Worm (Caenorhabditis elegans) whole organism, L4 larva: ENCODE data around the gene T16G1.9.

Experiments used
- F37D6.2 ChIP-seq: sonication (generic microtip); optimal IDR thresholded peaks from 2 replicates; lab custom pipeline; 2016; ENCODE audit warnings: mild to moderate bottlenecking, missing genetic modification characterization, missing compliant biosample characterization
- Y105C5A.15 ChIP-seq: fragments of 200-800 bp; sonication (Bioruptor generic); IDR thresholded peaks from 2 replicates; pipeline ENCODE4 v1.3.6; 2022; ENCODE audit warnings: missing genetic modification characterization, missing compliant biosample characterization
- Y48G9A.11 ChIP-seq: fragments of 200-800 bp; sonication (Bioruptor generic); IDR thresholded peaks from 2 replicates; pipeline ENCODE4 v1.3.6; 2022; ENCODE audit warnings: missing genetic modification reagents, missing genetic modification characterization, missing compliant biosample characterization
- Y75B8A.6 ChIP-seq: fragments of 200-800 bp; sonication (Bioruptor generic); IDR thresholded peaks from 2 replicates; pipeline ENCODE4 v1.3.6; 2022; ENCODE audit warnings: missing genetic modification reagents, missing genetic modification characterization, missing compliant biosample characterization
- ZK337.2 ChIP-seq: fragments of 200-800 bp; sonication (Bioruptor generic); IDR thresholded peaks from 2 replicates; pipeline ENCODE4 v1.3.6; 2022; ENCODE audit warnings: missing genetic modification reagents, missing genetic modification characterization, missing compliant biosample characterization
- aha-1 ChIP-seq: fragments of 150-350 bp; peaks from one replicate; lab custom pipeline; 2014; ENCODE audit warnings: missing biosample characterization, missing genetic modification characterization
- aly-2 ChIP-seq: sonication (generic microtip); optimal IDR thresholded peaks from 2 replicates; lab custom pipeline; 2018; ENCODE audit warnings: missing biosample characterization, missing genetic modification characterization
- ama-1 ChIP-seq: fragments of 150-350 bp; optimal IDR thresholded peaks from 2 replicates; lab custom pipeline; 2014; ENCODE audit warnings: inconsistent platforms, mixed read lengths
- attf-4 ChIP-seq: sonication (generic microtip); optimal IDR thresholded peaks from 3 replicates; lab custom pipeline; 2017; ENCODE audit warnings: missing biosample characterization, missing genetic modification characterization
- ceh-32 ChIP-seq: sonication (generic microtip); optimal IDR thresholded peaks from 2 replicates; lab custom pipeline; 2016; ENCODE audit warnings: mild to moderate bottlenecking, missing genetic modification characterization, missing compliant biosample characterization; ENCODE audit not compliant: poor library complexity
- ctbp-1 ChIP-seq: fragments of 200-800 bp; sonication (Bioruptor generic); IDR thresholded peaks from 2 replicates; pipeline ENCODE4 v1.3.6; 2022; ENCODE audit warnings: missing genetic modification reagents, missing genetic modification characterization, missing compliant biosample characterization
- daf-16 ChIP-seq, 3 experiments: sonication (generic microtip); optimal IDR thresholded peaks; 2 replicates each; lab custom pipeline; 2016 to 2017; ENCODE audit warnings: missing genetic modification characterization in 3 of 3, missing genetic modification reagents in 3 of 3, mild to moderate bottlenecking in 2 of 3, missing compliant biosample characterization in 2 of 3, missing biosample characterization in 1 of 3, moderate library complexity in 1 of 3
- daf-19 ChIP-seq: fragments of 200-800 bp; sonication (Bioruptor generic); conservative IDR thresholded peaks from 2 replicates; pipeline ENCODE4 v1.3.6; 2022; ENCODE audit warnings: missing genetic modification characterization, missing compliant biosample characterization
- dmd-6 ChIP-seq: fragments of 200-800 bp; sonication (Bioruptor generic); IDR thresholded peaks from 2 replicates; pipeline ENCODE4 v1.3.6; 2022; ENCODE audit warnings: missing genetic modification reagents, missing genetic modification characterization, missing compliant biosample characterization
- dmd-9 ChIP-seq: fragments of 200-800 bp; sonication (Bioruptor generic); IDR thresholded peaks from 2 replicates; pipeline ENCODE4 v1.3.6; 2022; ENCODE audit warnings: missing genetic modification reagents, missing genetic modification characterization, missing compliant biosample characterization
- dpl-1 ChIP-seq: fragments of 150-350 bp; optimal IDR thresholded peaks from 2 replicates; lab custom pipeline; 2014; ENCODE audit warnings: missing biosample characterization, missing genetic modification reagents, missing genetic modification characterization
- dve-1 ChIP-seq: sonication (generic microtip); optimal IDR thresholded peaks from 2 replicates; lab custom pipeline; 2017; ENCODE audit warnings: antibody characterized with exemption, mild to moderate bottlenecking, missing genetic modification characterization, missing compliant biosample characterization; ENCODE audit not compliant: insufficient read depth
- fos-1 ChIP-seq: fragments of 150-350 bp; optimal IDR thresholded peaks from 2 replicates; lab custom pipeline; 2014; ENCODE audit warnings: missing biosample characterization, missing genetic modification characterization
- gei-8 ChIP-seq: fragments of 200-800 bp; sonication (Bioruptor generic); optimal IDR thresholded peaks from 2 replicates; lab custom pipeline; 2018; ENCODE audit warnings: mild to moderate bottlenecking, missing genetic modification characterization, missing compliant biosample characterization
- hlh-11 ChIP-seq: fragments of 200-800 bp; sonication (Bioruptor generic); optimal IDR thresholded peaks from 2 replicates; lab custom pipeline; 2018; ENCODE audit warnings: mild to moderate bottlenecking, missing genetic modification characterization, missing compliant biosample characterization
- hmg-1.1 ChIP-seq: fragments of 200-800 bp; sonication (Bioruptor generic); IDR thresholded peaks from 2 replicates; pipeline ENCODE4 v1.3.6; 2022; ENCODE audit warnings: missing genetic modification reagents, missing genetic modification characterization, missing compliant biosample characterization
- lin-1 ChIP-seq: fragments of 200-800 bp; sonication (Bioruptor generic); IDR thresholded peaks from 2 replicates; pipeline ENCODE4 v1.3.6; 2022; ENCODE audit warnings: missing genetic modification reagents, missing genetic modification characterization, missing compliant biosample characterization
- lin-29 ChIP-seq: fragments of 200-800 bp; sonication (Bioruptor generic); IDR thresholded peaks from 2 replicates; pipeline ENCODE4 v1.3.6; 2022; ENCODE audit warnings: missing genetic modification reagents, missing genetic modification characterization, missing compliant biosample characterization
- lir-3 ChIP-seq: sonication (generic microtip); optimal IDR thresholded peaks from 2 replicates; lab custom pipeline; 2016; ENCODE audit warnings: mild to moderate bottlenecking, missing genetic modification characterization, missing compliant biosample characterization
- lsy-2 ChIP-seq, 2 experiments: fragments of 150-350 bp in 1 of 2; sonication (generic microtip) in 1 of 2; optimal IDR thresholded peaks; 2 replicates each; lab custom pipeline; 2014 to 2017; ENCODE audit warnings: missing biosample characterization in 2 of 2, missing genetic modification characterization in 2 of 2
- mdl-1 ChIP-seq, 2 experiments: fragments of 150-350 bp in 1 of 2; sonication (generic microtip) in 1 of 2; optimal IDR thresholded peaks; 2 replicates each; lab custom pipeline; 2014 to 2017; ENCODE audit warnings: missing biosample characterization in 2 of 2, missing genetic modification characterization in 2 of 2
- mdt-29 ChIP-seq: fragments of 200-800 bp; sonication (Bioruptor generic); IDR thresholded peaks from 2 replicates; pipeline ENCODE4 v1.3.6; 2022; ENCODE audit warnings: missing genetic modification reagents, missing genetic modification characterization, missing compliant biosample characterization
- mxl-2 ChIP-seq: fragments of 200-800 bp; sonication (Bioruptor generic); conservative IDR thresholded peaks from 2 replicates; pipeline ENCODE4 v1.3.6; 2022; ENCODE audit warnings: missing genetic modification reagents, missing genetic modification characterization, missing compliant biosample characterization
- nhr-102 ChIP-seq: sonication (generic microtip); optimal IDR thresholded peaks from 2 replicates; lab custom pipeline; 2016; ENCODE audit warnings: mild to moderate bottlenecking, missing genetic modification characterization, moderate library complexity, missing compliant biosample characterization
- nhr-11 ChIP-seq: fragments of 150-350 bp; optimal IDR thresholded peaks from 2 replicates; lab custom pipeline; 2014; ENCODE audit warnings: missing biosample characterization, missing genetic modification characterization
- nhr-111 ChIP-seq: fragments of 200-800 bp; sonication (Bioruptor generic); optimal IDR thresholded peaks from 2 replicates; lab custom pipeline; 2018; ENCODE audit warnings: mild to moderate bottlenecking, missing genetic modification characterization, missing compliant biosample characterization
- nhr-28 ChIP-seq: fragments of 150-350 bp; optimal IDR thresholded peaks from 2 replicates; lab custom pipeline; 2014; ENCODE audit warnings: missing biosample characterization, missing genetic modification characterization
- nhr-77 ChIP-seq: fragments of 150-350 bp; optimal IDR thresholded peaks from 2 replicates; lab custom pipeline; 2014; ENCODE audit warnings: missing biosample characterization, missing genetic modification characterization
- pha-4 ChIP-seq, 2 experiments: fragments of 150-350 bp in 1 of 2; fragments of 200-800 bp in 1 of 2; sonication (Bioruptor generic) in 1 of 2; IDR thresholded peaks in 1 of 2; optimal IDR thresholded peaks in 1 of 2; 2 replicates each; pipeline versions ENCODE4 v1.3.6 to Lab custom; 2014 to 2022; ENCODE audit warnings: missing genetic modification characterization in 2 of 2, missing genetic modification reagents in 2 of 2, missing biosample characterization in 1 of 2, missing compliant biosample characterization in 1 of 2
- saeg-2 ChIP-seq: fragments of 200-800 bp; sonication (Bioruptor generic); IDR thresholded peaks from 2 replicates; pipeline ENCODE4 v1.3.6; 2022; ENCODE audit warnings: missing genetic modification reagents, missing genetic modification characterization, missing compliant biosample characterization
- set-16 ChIP-seq: fragments of 200-800 bp; sonication (Bioruptor generic); IDR thresholded peaks from 2 replicates; pipeline ENCODE4 v1.3.6; 2022; ENCODE audit warnings: missing genetic modification reagents, missing genetic modification characterization, missing compliant biosample characterization
- snpc-1.2 ChIP-seq: fragments of 200-800 bp; sonication (Bioruptor generic); IDR thresholded peaks from 2 replicates; pipeline ENCODE4 v1.3.6; 2022; ENCODE audit warnings: missing genetic modification reagents, missing genetic modification characterization, missing compliant biosample characterization
- snpc-4 ChIP-seq: fragments of 150-350 bp; optimal IDR thresholded peaks from 2 replicates; lab custom pipeline; 2014; ENCODE audit warnings: missing biosample characterization, missing genetic modification characterization
- tra-1 ChIP-seq: fragments of 200-800 bp; sonication (Bioruptor generic); IDR thresholded peaks from 2 replicates; pipeline ENCODE4 v1.3.6; 2022; ENCODE audit warnings: missing genetic modification reagents, missing genetic modification characterization, missing compliant biosample characterization
- unc-39 ChIP-seq: sonication (generic microtip); optimal IDR thresholded peaks from 2 replicates; lab custom pipeline; 2017; ENCODE audit warnings: missing biosample characterization, missing genetic modification characterization
- zag-1 ChIP-seq: fragments of 150-350 bp; optimal IDR thresholded peaks from 2 replicates; lab custom pipeline; 2014; ENCODE audit warnings: missing biosample characterization, missing genetic modification characterization
- zfp-2 ChIP-seq: sonication (generic microtip); optimal IDR thresholded peaks from 2 replicates; lab custom pipeline; 2016; ENCODE audit warnings: mild to moderate bottlenecking, missing genetic modification characterization, missing compliant biosample characterization
- zfp-3 ChIP-seq: fragments of 200-800 bp; sonication (Bioruptor generic); conservative IDR thresholded peaks from 2 replicates; pipeline ENCODE4 v1.3.6; 2022; ENCODE audit warnings: missing genetic modification reagents, missing genetic modification characterization, missing compliant biosample characterization

The T16G1.9 gene

DNA sequence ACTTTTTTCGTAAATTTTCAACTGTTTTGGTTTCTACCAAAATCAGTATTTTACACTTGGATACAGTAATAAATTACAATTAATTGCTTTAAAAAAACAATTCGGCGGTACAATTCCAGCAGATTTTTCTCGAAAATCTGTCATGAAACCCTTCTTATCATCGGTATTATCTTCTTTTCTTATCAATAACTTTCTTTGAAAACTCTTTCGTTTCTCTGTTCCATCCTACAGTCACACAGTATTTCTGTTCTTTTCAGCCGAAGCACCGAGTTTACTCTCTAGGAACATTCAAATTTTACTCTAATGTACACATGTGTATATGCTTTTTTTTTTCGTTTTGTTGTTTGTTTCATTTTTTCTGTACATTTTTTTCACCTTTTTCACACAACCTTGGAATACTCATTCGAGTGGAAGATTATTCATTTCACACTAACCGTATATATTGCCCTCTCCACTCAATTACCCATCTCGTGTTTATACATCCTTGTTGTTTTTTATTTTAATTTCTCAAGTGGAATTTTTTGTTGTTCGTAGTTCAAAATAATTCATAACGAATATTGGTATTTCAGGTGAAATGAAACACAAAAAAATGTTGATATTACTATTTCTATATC is 41.0 kb downstream of the T16G1.9 start, which contains the start of gene nid-1 (continued):
- no peak for TF ChIP-seq lir-3
- TF ChIP-seq snpc-4 (tag; lab: Kevin White, UChicago) = no peak
- no peak for TF ChIP-seq dpl-1
- no peak for TF ChIP-seq mdl-1 (tag; optimal IDR thresholded peaks at IDR 0.05; lab: Kevin White, UChicago)
- no peak for TF ChIP-seq zfp-3 (GFP tag; lab: Robert Waterston, UW)
- no peak for TF ChIP-seq F37D6.2 (tag; lab: Kevin White, UChicago)
- TF ChIP-seq attf-4 (tag; lab: Kevin White, UChicago) = no peak

ce11 chrV:12908614-12909013 is 42.0 kb downstream of the T16G1.9 start:
- TF ChIP-seq nhr-77 (tag; lab: Kevin White, UChicago) (no peak), Y105C5A.15 (no peak), ctbp-1 (GFP tag; lab: Robert Waterston, UW) (no peak), hmg-1.1 (0 out of 2 replicates have a peak, but pooled peaks have one; percentile 19), unc-39 (tag; lab: Kevin White, UChicago) (no peak), gei-8 (GFP tag; lab: Kevin White, UChicago) (no peak), dve-1 (tag; lab: Kevin White, UChicago) (peak; percentile 6), nhr-111 (GFP tag; lab: Kevin White, UChicago) (no peak), saeg-2 (GFP tag; lab: Robert Waterston, UW) (peak; percentile 70; the same call in 1 of the 2 replicates), Y75B8A.6 (GFP tag; lab: Robert Waterston, UW) (no peak), tra-1 (GFP tag; lab: Robert Waterston, UW) (no peak), nhr-102 (tag; lab: Kevin White, UChicago) (no peak), ceh-32 (tag; lab: Kevin White, UChicago) (no peak), zag-1 (tag; lab: Kevin White, UChicago) (no peak), aly-2 (tag; lab: Kevin White, UChicago) (no peak), attf-4 (tag; lab: Kevin White, UChicago) (no peak), lin-1 (GFP tag; lab: Robert Waterston, UW) (no peak), daf-19 (GFP tag; lab: Robert Waterston, UW) (no peak), daf-16 (GFP tag; optimal IDR thresholded peaks at IDR 0.05; lab: Kevin White, UChicago) (no peak), daf-16 (tag; optimal IDR thresholded peaks at IDR 0.05; lab: Kevin White, UChicago) (no peak), nhr-28 (tag; lab: Kevin White, UChicago) (no peak), mdt-29 (GFP tag; lab: Robert Waterston, UW) (no peak), pha-4 (GFP tag; IDR thresholded peaks at IDR 0.05; lab: Robert Waterston, UW) (no peak), pha-4 (tag; optimal IDR thresholded peaks at IDR 0.05; lab: Kevin White, UChicago) (no peak), snpc-1.2 (GFP tag; lab: Robert Waterston, UW) (no peak), fos-1 (tag; lab: Kevin White, UChicago) (no peak), lsy-2 (tag; optimal IDR thresholded peaks at IDR 0.05; lab: Kevin White, UChicago) (no peak), ZK337.2 (GFP tag; lab: Robert Waterston, UW) (no peak), dmd-9 (no peak), dmd-6 (peak; percentile 80), dpl-1 (no peak), aha-1 (tag; lab: Kevin White, UChicago) (peak; percentile 65), mxl-2 (GFP tag; lab: Robert Waterston, UW) (no peak), nhr-11 (tag; lab: Kevin White, UChicago) (no peak), hlh-11 (tag; lab: Kevin White, UChicago) (peak; percentile 53), Y48G9A.11 (no peak), zfp-2 (tag; lab: Kevin White, UChicago) (no peak), ama-1 (lab: Kevin White, UChicago) (no peak), lin-29 (GFP tag; lab: Robert Waterston, UW) (no peak), set-16 (GFP tag; lab: Robert Waterston, UW) (no peak)
